Worm (Caenorhabditis elegans) whole organism, L1 larva: ENCODE measurements around the gene ifa-3.

ENCODE experiments used
- C16A3.4 ChIP-seq: fragments of 150-350 bp; optimal IDR thresholded peaks from 2 replicates; lab custom pipeline; 2014; ENCODE audit warnings: missing biosample characterization, missing genetic modification characterization
- Y116A8C.19 ChIP-seq: sonication (generic microtip); optimal IDR thresholded peaks from 2 replicates; lab custom pipeline; 2016; ENCODE audit warnings: missing compliant biosample characterization, missing genetic modification characterization, borderline replicate concordance
- aly-2 ChIP-seq: fragments of 150-350 bp; optimal IDR thresholded peaks from 2 replicates; lab custom pipeline; 2014; ENCODE audit warnings: missing biosample characterization, missing genetic modification characterization
- ama-1 ChIP-seq: fragments of 150-350 bp; optimal IDR thresholded peaks from 2 replicates; lab custom pipeline; 2014
- blmp-1 ChIP-seq: fragments of 150-350 bp; optimal IDR thresholded peaks from 2 replicates; lab custom pipeline; 2014; ENCODE audit warnings: missing biosample characterization, missing genetic modification characterization
- ceh-88 ChIP-seq: fragments of 200-800 bp; sonication (Bioruptor generic); IDR thresholded peaks from 2 replicates; pipeline ENCODE4 v1.3.6; 2022; ENCODE audit warnings: missing genetic modification characterization, missing compliant biosample characterization
- dsc-1 ChIP-seq: sonication (generic microtip); optimal IDR thresholded peaks from 2 replicates; lab custom pipeline; 2016; ENCODE audit warnings: mild to moderate bottlenecking, missing genetic modification characterization, missing compliant biosample characterization
- egl-13 ChIP-seq: sonication (generic microtip); optimal IDR thresholded peaks from 2 replicates; lab custom pipeline; 2016; ENCODE audit warnings: missing genotype, missing genetic modification reagents, missing genetic modification characterization, missing compliant biosample characterization
- egl-27 ChIP-seq, 2 experiments: fragments of 150-350 bp in 1 of 2; sonication (generic microtip); optimal IDR thresholded peaks; 3 replicates each; lab custom pipeline; 2017 to 2018; ENCODE audit warnings: missing biosample characterization in 2 of 2, missing genetic modification characterization in 2 of 2, missing genetic modification reagents in 2 of 2
- elt-2 ChIP-seq: sonication (generic microtip); optimal IDR thresholded peaks from 2 replicates; lab custom pipeline; 2016; ENCODE audit warnings: missing genetic modification characterization, mild to moderate bottlenecking, inconsistent platforms, missing compliant biosample characterization, missing genetic modification reagents
- elt-3 ChIP-seq, 6 experiments: fragments of 150-350 bp in 1 of 6; sonication (generic microtip); optimal IDR thresholded peaks; 2 replicates each; lab custom pipeline; 2017 to 2018; ENCODE audit warnings: missing biosample characterization in 6 of 6, missing genetic modification characterization in 6 of 6, inconsistent platforms in 1 of 6
- ets-5 ChIP-seq: fragments of 200-800 bp; sonication (Bioruptor generic); IDR thresholded peaks from 2 replicates; pipeline ENCODE4 v1.3.6; 2022; ENCODE audit warnings: missing genetic modification characterization, missing compliant biosample characterization
- fkh-4 ChIP-seq: sonication (generic microtip); optimal IDR thresholded peaks from 2 replicates; lab custom pipeline; 2016; ENCODE audit warnings: missing compliant biosample characterization, missing genetic modification characterization, borderline replicate concordance
- hlh-17 ChIP-seq: fragments of 200-800 bp; sonication (Bioruptor generic); optimal IDR thresholded peaks from 2 replicates; lab custom pipeline; 2018; ENCODE audit warnings: missing genetic modification characterization, mild to moderate bottlenecking, missing compliant biosample characterization, moderate library complexity, borderline replicate concordance
- isw-1 ChIP-seq: fragments of 200-800 bp; sonication (Bioruptor generic); IDR thresholded peaks from 2 replicates; pipeline ENCODE4 v1.3.6; 2022; ENCODE audit warnings: missing genetic modification characterization, missing compliant biosample characterization
- lin-14 ChIP-seq: fragments of 200-800 bp; sonication (Bioruptor generic); optimal IDR thresholded peaks from 2 replicates; lab custom pipeline; 2018; ENCODE audit warnings: mild to moderate bottlenecking, missing genetic modification characterization, moderate library complexity, missing compliant biosample characterization
- lin-15B ChIP-seq: fragments of 150-350 bp; sonication (generic microtip); optimal IDR thresholded peaks from 3 replicates; lab custom pipeline; 2014; ENCODE audit warnings: missing biosample characterization, missing genetic modification characterization
- lin-35 ChIP-seq, 2 experiments: fragments of 150-350 bp; optimal IDR thresholded peaks; 2 replicates each; lab custom pipeline; 2014; ENCODE audit warnings: missing biosample characterization in 2 of 2, missing genetic modification characterization in 2 of 2, missing genetic modification reagents in 2 of 2
- lin-39 ChIP-seq: fragments of 150-350 bp; optimal IDR thresholded peaks from 2 replicates; lab custom pipeline; 2014; ENCODE audit warnings: missing biosample characterization, missing genetic modification reagents, missing genetic modification characterization
- lir-3 ChIP-seq: sonication (generic microtip); optimal IDR thresholded peaks from 2 replicates; lab custom pipeline; 2016; ENCODE audit warnings: mild to moderate bottlenecking, missing genetic modification characterization, moderate library complexity, missing compliant biosample characterization; ENCODE audit not compliant: poor library complexity
- lsy-2 ChIP-seq, 2 experiments: fragments of 150-350 bp; optimal IDR thresholded peaks; 2 replicates each; lab custom pipeline; 2014; ENCODE audit warnings: missing biosample characterization in 2 of 2, missing genetic modification characterization in 2 of 2
- mdl-1 ChIP-seq, 2 experiments: fragments of 150-350 bp; optimal IDR thresholded peaks; 2 replicates each; lab custom pipeline; 2014 to 2017; ENCODE audit warnings: missing biosample characterization in 2 of 2, missing genetic modification characterization in 2 of 2, inconsistent platforms in 1 of 2
- mef-2 ChIP-seq: fragments of 150-350 bp; optimal IDR thresholded peaks from 2 replicates; lab custom pipeline; 2014; ENCODE audit warnings: missing biosample characterization, missing genetic modification characterization
- mep-1 ChIP-seq: fragments of 150-350 bp; optimal IDR thresholded peaks from 2 replicates; lab custom pipeline; 2014; ENCODE audit warnings: missing biosample characterization, missing genetic modification characterization
- nhr-19 ChIP-seq: fragments of 200-800 bp; sonication (Bioruptor generic); conservative IDR thresholded peaks from 2 replicates; pipeline ENCODE4 v1.3.6; 2022; ENCODE audit warnings: missing genetic modification characterization, missing compliant biosample characterization
- nhr-20 ChIP-seq: sonication (generic microtip); optimal IDR thresholded peaks from 2 replicates; lab custom pipeline; 2016; ENCODE audit warnings: mild to moderate bottlenecking, missing genetic modification characterization, missing compliant biosample characterization
- nhr-28 ChIP-seq: fragments of 150-350 bp; optimal IDR thresholded peaks from 2 replicates; lab custom pipeline; 2014; ENCODE audit warnings: missing biosample characterization, missing genetic modification characterization
- nhr-47 ChIP-seq: sonication (generic microtip); optimal IDR thresholded peaks from 2 replicates; lab custom pipeline; 2016; ENCODE audit warnings: mild to moderate bottlenecking, missing genetic modification characterization, moderate library complexity, missing compliant biosample characterization
- nhr-71 ChIP-seq: sonication (generic microtip); optimal IDR thresholded peaks from 2 replicates; lab custom pipeline; 2016; ENCODE audit warnings: mild to moderate bottlenecking, missing genetic modification characterization, moderate library complexity, missing compliant biosample characterization
- nhr-85 ChIP-seq: sonication (generic microtip); peaks from one replicate; lab custom pipeline; 2016; ENCODE audit warnings: missing genetic modification characterization, inconsistent platforms, missing compliant biosample characterization
- nhr-90 ChIP-seq: sonication (generic microtip); optimal IDR thresholded peaks from 2 replicates; lab custom pipeline; 2016; ENCODE audit warnings: mild to moderate bottlenecking, missing genetic modification characterization, missing compliant biosample characterization; ENCODE audit not compliant: poor library complexity
- pax-3 ChIP-seq: fragments of 200-800 bp; sonication (Bioruptor generic); optimal IDR thresholded peaks from 2 replicates; lab custom pipeline; 2018; ENCODE audit warnings: mild to moderate bottlenecking, missing genetic modification characterization, moderate library complexity, missing compliant biosample characterization
- rnt-1 ChIP-seq: sonication (generic microtip); optimal IDR thresholded peaks from 2 replicates; lab custom pipeline; 2016; ENCODE audit warnings: mild to moderate bottlenecking, missing genetic modification characterization, moderate library complexity, missing compliant biosample characterization
- snpc-4 ChIP-seq: fragments of 150-350 bp; optimal IDR thresholded peaks from 2 replicates; lab custom pipeline; 2014; ENCODE audit warnings: missing biosample characterization, missing genetic modification characterization
- snu-23 ChIP-seq: sonication (generic microtip); optimal IDR thresholded peaks from 2 replicates; lab custom pipeline; 2016; ENCODE audit warnings: missing genetic modification characterization, missing compliant biosample characterization
- sup-37 ChIP-seq: fragments of 200-800 bp; sonication (Bioruptor generic); optimal IDR thresholded peaks from 2 replicates; lab custom pipeline; 2018; ENCODE audit warnings: mild to moderate bottlenecking, missing genetic modification characterization, missing compliant biosample characterization
- unc-86 ChIP-seq: sonication (generic microtip); optimal IDR thresholded peaks from 2 replicates; lab custom pipeline; 2016; ENCODE audit warnings: missing genetic modification characterization, missing compliant biosample characterization
- vab-15 ChIP-seq: sonication (generic microtip); optimal IDR thresholded peaks from 2 replicates; lab custom pipeline; 2017; ENCODE audit warnings: missing genotype, mild to moderate bottlenecking, missing genetic modification characterization, missing compliant biosample characterization
- xbp-1 ChIP-seq: sonication (generic microtip); optimal IDR thresholded peaks from 2 replicates; lab custom pipeline; 2016; ENCODE audit warnings: missing genetic modification characterization, missing compliant biosample characterization
- ztf-4 ChIP-seq: fragments of 150-350 bp; optimal IDR thresholded peaks from 2 replicates; lab custom pipeline; 2014; ENCODE audit warnings: missing biosample characterization, missing genetic modification characterization

Gene ifa-3

DNA sequence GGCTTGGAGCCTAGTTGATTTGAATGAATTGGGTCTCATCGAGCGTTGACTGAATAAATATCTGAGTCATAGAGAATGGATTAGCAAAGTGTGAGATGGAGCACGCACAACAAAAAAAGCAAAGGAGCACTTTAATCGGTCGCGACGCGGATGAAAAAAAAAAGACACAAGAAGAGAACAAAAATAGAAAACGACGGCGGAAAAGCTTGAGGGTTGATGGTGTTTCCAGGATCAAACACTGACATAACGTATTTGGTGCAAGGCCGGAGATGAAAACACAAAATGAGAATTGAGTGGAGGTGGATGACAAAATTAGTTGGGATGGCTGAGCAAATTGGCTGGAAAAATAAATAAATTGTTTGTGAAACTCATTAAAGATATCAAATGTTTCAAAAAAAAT, 23.1 kb upstream of the ifa-3 start, which contains the start of gene F52E10.4:
Gene F52E10.4 (minus strand): TSS at position 101 of the 400 bp plus-strand sequence.
- no peak for TF ChIP-seq ama-1 (lab: Kevin White, UChicago)

DNA sequence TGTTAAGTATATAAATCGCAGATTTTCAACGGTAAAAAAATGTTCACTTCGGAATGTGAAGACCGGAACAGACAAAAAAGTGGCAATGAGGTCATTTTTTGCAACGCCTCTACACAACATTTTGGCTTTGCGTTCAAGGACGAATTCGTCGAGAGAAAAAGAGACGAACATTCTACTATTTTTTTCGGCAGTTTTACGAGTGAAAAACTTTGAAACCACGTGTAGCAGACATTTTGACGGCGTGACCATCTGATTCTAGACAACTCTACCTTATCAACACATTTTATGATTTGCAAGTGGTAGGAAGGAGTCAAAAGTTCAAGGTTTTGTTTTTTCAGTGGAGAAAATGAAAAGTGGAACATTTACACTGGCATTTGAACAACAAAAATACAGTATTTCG, 20.7 kb upstream of the ifa-3 start:
- TF ChIP-seq nhr-19 (GFP tag; lab: Robert Waterston, UW) (no peak), snpc-4 (tag; lab: Kevin White, UChicago) (peak; percentile 14), dsc-1 (no peak), nhr-20 (tag; lab: Kevin White, UChicago) (peak; percentile 58), snu-23 (GFP tag; lab: Kevin White, UChicago) (peak; percentile 15), mdl-1 (tag; optimal IDR thresholded peaks at IDR 0.05; lab: Kevin White, UChicago) (peak in 1 of 2 experiments; percentile 52), xbp-1 (tag; lab: Kevin White, UChicago) (no peak), lin-14 (peak; percentile 68), rnt-1 (no peak), blmp-1 (tag; lab: Kevin White, UChicago) (peak; percentile 22), lin-35 (GFP tag; optimal IDR thresholded peaks at IDR 0.05; lab: Kevin White, UChicago) (peak in 1 of 2 experiments; percentile 22), nhr-85 (tag; lab: Kevin White, UChicago) (peak; percentile 78), elt-3 (tag; optimal IDR thresholded peaks at IDR 0.05; lab: Kevin White, UChicago) (peak in 4 of 6 experiments; percentile 13 to 55 (median 30)), nhr-71 (tag; lab: Kevin White, UChicago) (peak; percentile 22), elt-2 (tag; lab: Kevin White, UChicago) (no peak)

DNA sequence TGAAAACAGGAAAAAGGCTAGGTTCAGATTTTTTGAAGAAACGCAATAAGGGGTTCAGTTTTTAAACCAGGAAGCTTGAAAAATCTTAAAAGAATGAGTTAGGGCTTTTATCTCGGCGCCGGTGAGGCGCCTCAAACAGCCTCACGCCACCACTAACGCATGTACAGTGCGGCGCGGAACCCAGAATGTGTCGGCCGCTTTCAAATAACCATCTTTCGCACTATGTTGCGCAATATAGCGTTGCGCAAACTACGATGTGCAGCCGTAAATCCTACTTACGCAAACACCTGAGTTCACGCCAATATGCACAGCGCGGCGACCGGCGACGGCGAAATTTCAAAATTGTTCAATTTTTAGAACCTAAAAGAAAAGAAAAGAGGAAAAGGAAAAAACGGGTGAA, 19.8 kb upstream of the ifa-3 start:
- TF ChIP-seq C16A3.4 (tag; lab: Kevin White, UChicago), result no peak
- no peak for TF ChIP-seq elt-2 (tag; lab: Kevin White, UChicago)
- peak; percentile 91 for TF ChIP-seq snpc-4 (tag; lab: Kevin White, UChicago)
- no peak for TF ChIP-seq hlh-17
- TF ChIP-seq mep-1 (tag; lab: Kevin White, UChicago), result no peak

DNA sequence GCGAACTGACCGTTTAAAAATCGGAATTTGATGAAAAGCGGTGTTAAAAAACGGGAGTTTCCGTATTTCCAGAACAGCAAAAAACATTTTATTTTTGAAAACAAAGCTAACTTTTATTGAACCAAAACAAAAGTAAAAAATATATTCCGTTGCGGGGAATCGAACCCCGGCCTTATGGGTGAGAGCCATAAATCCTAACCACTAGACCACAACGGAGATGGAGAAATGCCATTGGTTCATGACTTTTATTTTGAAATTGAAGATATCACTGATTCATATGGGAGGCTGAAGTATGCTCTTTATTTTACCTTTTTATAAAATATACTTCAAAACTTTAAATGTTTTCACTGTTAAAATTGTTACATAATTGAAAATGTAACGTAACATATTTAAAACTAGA, 15.3 kb upstream of the ifa-3 start:
- TF ChIP-seq vab-15 (tag; lab: Kevin White, UChicago) (no peak), lsy-2 (tag; optimal IDR thresholded peaks at IDR 0.05; lab: Kevin White, UChicago) (no peak), egl-27 (tag; optimal IDR thresholded peaks at IDR 0.05; lab: Kevin White, UChicago) (no peak), lin-35 (GFP tag; optimal IDR thresholded peaks at IDR 0.05; lab: Kevin White, UChicago) (peak in 1 of 2 experiments; percentile 16), aly-2 (tag; lab: Kevin White, UChicago) (no peak), snu-23 (GFP tag; lab: Kevin White, UChicago) (peak; percentile 49), isw-1 (GFP tag; lab: Robert Waterston, UW) (no peak), nhr-85 (tag; lab: Kevin White, UChicago) (peak; percentile 6), mef-2 (tag; lab: Kevin White, UChicago) (no peak), pax-3 (tag; lab: Kevin White, UChicago) (no peak), sup-37 (no peak), mep-1 (tag; lab: Kevin White, UChicago) (no peak), nhr-19 (GFP tag; lab: Robert Waterston, UW) (0 out of 2 replicates have a peak, but pooled peaks have one; percentile 13), lin-39 (tag; lab: Kevin White, UChicago) (no peak), C16A3.4 (tag; lab: Kevin White, UChicago) (no peak), nhr-71 (tag; lab: Kevin White, UChicago) (peak; percentile 8), nhr-47 (tag; lab: Kevin White, UChicago) (peak; percentile 35), nhr-20 (tag; lab: Kevin White, UChicago) (peak; percentile 4), unc-86 (tag; lab: Kevin White, UChicago) (no peak), ztf-4 (tag; lab: Kevin White, UChicago) (no peak), egl-13 (tag; lab: Kevin White, UChicago) (no peak), lir-3 (tag; lab: Kevin White, UChicago) (no peak), nhr-28 (tag; lab: Kevin White, UChicago) (no peak), fkh-4 (tag; lab: Kevin White, UChicago) (no peak), ets-5 (no peak), lin-15B (tag; lab: Kevin White, UChicago) (no peak), nhr-90 (tag; lab: Kevin White, UChicago) (peak; percentile 31), ceh-88 (no peak), Y116A8C.19 (tag; lab: Kevin White, UChicago) (no peak)
